Fruit fly (Drosophila melanogaster): ENCODE measurements around the gene Cpr72Eb.

Gene Cpr72Eb

DNA sequence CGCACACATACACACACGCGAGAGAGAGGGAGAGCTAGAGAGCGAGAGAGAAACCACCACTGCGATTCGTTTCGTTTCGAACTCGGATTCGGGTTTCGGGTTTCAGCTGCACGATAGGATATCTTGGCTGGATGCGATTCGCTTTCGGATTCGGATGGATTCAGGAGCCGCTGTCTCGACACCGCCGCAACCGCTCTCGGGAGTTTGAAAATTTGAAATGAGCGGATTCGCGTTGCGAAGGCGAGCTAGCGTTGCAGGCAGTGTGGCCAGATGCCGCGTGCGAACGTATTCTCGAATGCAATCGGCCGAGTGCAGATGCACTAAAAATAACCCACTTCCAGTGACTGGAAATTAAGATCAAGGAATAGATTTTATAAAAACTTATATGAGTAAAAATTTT is 46.9 kb downstream of the Cpr72Eb start, which contains the start of gene fax (continued):
- TF ChIP-seq insv (GFP tag; optimal IDR thresholded peaks at IDR 0.05), result peak in 1 of 2 experiments; percentile 53
- TF ChIP-seq Deaf1 (tag; optimal IDR thresholded peaks at IDR 0.05), result peak; percentile 97
- TF ChIP-seq CG2875 (GFP tag; optimal IDR thresholded peaks at IDR 0.05), result no peak
- peak; percentile 51 for TF ChIP-seq MTF-1 (GFP tag; optimal IDR thresholded peaks at IDR 0.05; ENCODE audit: borderline replicate concordance)
- no peak for TF ChIP-seq org-1 (GFP tag; optimal IDR thresholded peaks at IDR 0.05)
- TF ChIP-seq CG7271 (tag; optimal IDR thresholded peaks at IDR 0.05), result peak; percentile 43
- no peak for TF ChIP-seq ase (GFP tag; IDR thresholded peaks at IDR 0.05)
- TF ChIP-seq Ssrp (tag; optimal IDR thresholded peaks at IDR 0.05), result no peak
- TF ChIP-seq bowl (GFP tag; IDR thresholded peaks at IDR 0.05), result no peak
- 0 out of 3 replicates have a peak, but pooled peaks have one; percentile 23 for TF ChIP-seq sr (GFP tag; IDR thresholded peaks at IDR 0.05)
- no peak for TF ChIP-seq Abd-B (GFP tag; optimal IDR thresholded peaks at IDR 0.05)
- TF ChIP-seq wdn (GFP tag; IDR thresholded peaks at IDR 0.05), result no peak
- TF ChIP-seq sqz (GFP tag; optimal IDR thresholded peaks at IDR 0.05), result peak; percentile 43
- no peak for TF ChIP-seq sug (tag; optimal IDR thresholded peaks at IDR 0.05)
- peak; percentile 83 to 84 for TF ChIP-seq Trl (optimal IDR thresholded peaks at IDR 0.05)
- TF ChIP-seq Trl (GFP tag; optimal IDR thresholded peaks at IDR 0.05), result peak; percentile 17
- no peak for TF ChIP-seq vfl (GFP tag; optimal IDR thresholded peaks at IDR 0.05)
- no peak for TF ChIP-seq CG43689 (GFP tag; IDR thresholded peaks at IDR 0.05)
- TF ChIP-seq CrebB (tag; optimal IDR thresholded peaks at IDR 0.05), result peak; percentile 36
- TF ChIP-seq cad (GFP tag; optimal IDR thresholded peaks at IDR 0.05), result no peak
- no peak for TF ChIP-seq crp (GFP tag; optimal IDR thresholded peaks at IDR 0.05)
- no peak for TF ChIP-seq ham (GFP tag; IDR thresholded peaks at IDR 0.05)

dm6 chr3L:16412394-16412950 is 47.8 kb downstream of the Cpr72Eb start, which contains the start of gene Serinc:
Gene Serinc (plus strand): TSS chr3L:16412722.
- TF ChIP-seq HHEX (GFP tag; optimal IDR thresholded peaks at IDR 0.05) (peak; percentile 48), CG6175 (GFP tag; IDR thresholded peaks at IDR 0.05) (no peak), CG9817 (tag; optimal IDR thresholded peaks at IDR 0.05) (peak; percentile 21), Sry-β (GFP tag; optimal IDR thresholded peaks at IDR 0.05) (no peak), Trl (optimal IDR thresholded peaks at IDR 0.05) (no peak), Trl (GFP tag; optimal IDR thresholded peaks at IDR 0.05) (peak; percentile 55), hth (optimal IDR thresholded peaks at IDR 0.05) (no peak), sc (optimal IDR thresholded peaks at IDR 0.05) (no peak), sc (GFP tag; optimal IDR thresholded peaks at IDR 0.05) (peak; percentile 5), NC2α (GFP tag; optimal IDR thresholded peaks at IDR 0.05) (no peak), jing (GFP tag; optimal IDR thresholded peaks at IDR 0.05) (no peak), Jarid2 (GFP tag; optimal IDR thresholded peaks at IDR 0.05) (no peak), CG18011 (GFP tag; optimal IDR thresholded peaks at IDR 0.05) (no peak), crol (GFP tag; IDR thresholded peaks at IDR 0.05) (no peak), CG1603 (tag; optimal IDR thresholded peaks at IDR 0.05) (peak; percentile 44), CG1792 (GFP tag; optimal IDR thresholded peaks at IDR 0.05) (peak; percentile 43), CG4617 (GFP tag; optimal IDR thresholded peaks at IDR 0.05; ENCODE audit: borderline replicate concordance) (peak; percentile 91), unc-4 (GFP tag; IDR thresholded peaks at IDR 0.05; ENCODE audit: partially characterized antibody) (peak; percentile 96), dan (GFP tag; IDR thresholded peaks at IDR 0.05) (no peak), CG4707 (GFP tag; optimal IDR thresholded peaks at IDR 0.05) (no peak), luna (GFP tag; optimal IDR thresholded peaks at IDR 0.05) (peak; percentile 10), Hsf (GFP tag; optimal IDR thresholded peaks at IDR 0.05) (peak; percentile 69), NC2β (GFP tag; optimal IDR thresholded peaks at IDR 0.05) (peak; percentile 13), Asciz (GFP tag; optimal IDR thresholded peaks at IDR 0.05) (no peak), Nf-YC (tag; optimal IDR thresholded peaks at IDR 0.05) (no peak), Dip2 (GFP tag; IDR thresholded peaks at IDR 0.05) (no peak), peb (GFP tag; IDR thresholded peaks at IDR 0.05) (no peak), CG11398 (GFP tag; optimal IDR thresholded peaks at IDR 0.05) (peak; percentile 38), Vsx1 (GFP tag; optimal IDR thresholded peaks at IDR 0.05) (no peak), repo (GFP tag; optimal IDR thresholded peaks at IDR 0.05) (no peak), psq (GFP tag; optimal IDR thresholded peaks at IDR 0.05) (peak; percentile 22)
